Worm (Caenorhabditis elegans) whole organism, young adult: ENCODE measurements around the gene F57C12.6.

ENCODE experiments used
- B0261.1 ChIP-seq: sonication (generic microtip); optimal IDR thresholded peaks from 2 replicates; lab custom pipeline; 2016; ENCODE audit warnings: mild to moderate bottlenecking, missing genetic modification characterization, moderate library complexity, missing compliant biosample characterization
- C17E4.6 ChIP-seq: fragments of 200-800 bp; sonication (Bioruptor generic); IDR thresholded peaks from 2 replicates; pipeline ENCODE4 v1.3.6; 2022; ENCODE audit warnings: missing genetic modification reagents, missing genetic modification characterization, missing compliant biosample characterization
- F33H1.4 ChIP-seq: fragments of 200-800 bp; sonication (Bioruptor generic); IDR thresholded peaks from 2 replicates; pipeline ENCODE4 v1.3.6; 2022; ENCODE audit warnings: missing genetic modification reagents, missing genetic modification characterization, missing compliant biosample characterization
- F37B4.10 ChIP-seq: fragments of 200-800 bp; sonication (Bioruptor generic); IDR thresholded peaks from 2 replicates; pipeline ENCODE4 v1.3.6; 2022; ENCODE audit warnings: missing genetic modification characterization, missing compliant biosample characterization
- F49E8.2 ChIP-seq: sonication (generic microtip); optimal IDR thresholded peaks from 3 replicates; lab custom pipeline; 2017; ENCODE audit warnings: missing genetic modification characterization, mild to moderate bottlenecking, missing compliant biosample characterization, antibody characterized with exemption, moderate library complexity; ENCODE audit not compliant: insufficient read depth
- F57A8.1 ChIP-seq: fragments of 200-800 bp; sonication (Bioruptor generic); optimal IDR thresholded peaks from 2 replicates; lab custom pipeline; 2018; ENCODE audit warnings: mild to moderate bottlenecking, missing genetic modification characterization, moderate library complexity, missing compliant biosample characterization
- K12H6.12 ChIP-seq: fragments of 200-800 bp; sonication (Bioruptor generic); optimal IDR thresholded peaks from 2 replicates; lab custom pipeline; 2018; ENCODE audit warnings: mild to moderate bottlenecking, missing genetic modification characterization, missing compliant biosample characterization
- Y56A3A.18 ChIP-seq: fragments of 200-800 bp; sonication (Bioruptor generic); IDR thresholded peaks from 2 replicates; pipeline ENCODE4 v1.3.6; 2022; ENCODE audit warnings: missing genetic modification reagents, missing genetic modification characterization, missing compliant biosample characterization
- Y67H2A.10 ChIP-seq: fragments of 200-800 bp; sonication (Bioruptor generic); conservative IDR thresholded peaks from 2 replicates; pipeline ENCODE4 v1.3.6; 2022; ENCODE audit warnings: missing genetic modification reagents, missing genetic modification characterization, missing compliant biosample characterization
- Y79H2A.3 ChIP-seq: fragments of 200-800 bp; sonication (Bioruptor generic); conservative IDR thresholded peaks from 2 replicates; pipeline ENCODE4 v1.3.6; 2022; ENCODE audit warnings: missing genetic modification reagents, missing genetic modification characterization, missing compliant biosample characterization
- ZK185.1 ChIP-seq: sonication (generic microtip); optimal IDR thresholded peaks from 2 replicates; lab custom pipeline; 2016; ENCODE audit warnings: mild to moderate bottlenecking, missing genetic modification characterization, missing compliant biosample characterization; ENCODE audit not compliant: poor library complexity, severe bottlenecking
- attf-6 ChIP-seq: fragments of 200-800 bp; sonication (Bioruptor generic); IDR thresholded peaks from 2 replicates; pipeline ENCODE4 v1.3.6; 2022; ENCODE audit warnings: missing genetic modification reagents, missing genetic modification characterization, missing compliant biosample characterization
- cebp-1 ChIP-seq, 2 experiments: fragments of 200-800 bp in 1 of 2; sonication (Bioruptor generic) in 1 of 2; sonication (generic microtip) in 1 of 2; IDR thresholded peaks in 1 of 2; optimal IDR thresholded peaks in 1 of 2; 2 replicates each; pipeline versions ENCODE4 v1.3.6 to Lab custom; 2017 to 2022; ENCODE audit warnings: missing compliant biosample characterization in 2 of 2, missing genetic modification characterization in 2 of 2, mild to moderate bottlenecking in 1 of 2, missing genetic modification reagents in 1 of 2, moderate library complexity in 1 of 2
- ceh-27 ChIP-seq: fragments of 200-800 bp; sonication (Bioruptor generic); optimal IDR thresholded peaks from 2 replicates; lab custom pipeline; 2018; ENCODE audit warnings: mild to moderate bottlenecking, missing genetic modification characterization, moderate library complexity, missing compliant biosample characterization
- ceh-40 ChIP-seq: fragments of 200-800 bp; sonication (Bioruptor generic); IDR thresholded peaks from 2 replicates; pipeline ENCODE4 v1.3.6; 2022; ENCODE audit warnings: missing genetic modification characterization, missing compliant biosample characterization
- ceh-79 ChIP-seq: sonication (generic microtip); optimal IDR thresholded peaks from 2 replicates; lab custom pipeline; 2017; ENCODE audit warnings: mild to moderate bottlenecking, missing genetic modification characterization, missing compliant biosample characterization
- die-1 ChIP-seq: sonication (generic microtip); optimal IDR thresholded peaks from 2 replicates; lab custom pipeline; 2016; ENCODE audit warnings: missing genotype, mild to moderate bottlenecking, missing genetic modification characterization, missing compliant biosample characterization
- efl-1 ChIP-seq: fragments of 150-350 bp; optimal IDR thresholded peaks from 2 replicates; lab custom pipeline; 2014; ENCODE audit warnings: missing biosample characterization, missing genetic modification reagents, missing genetic modification characterization
- ekl-4 ChIP-seq: fragments of 200-800 bp; sonication (Bioruptor generic); IDR thresholded peaks from 2 replicates; pipeline ENCODE4 v1.3.6; 2022; ENCODE audit warnings: missing genetic modification reagents, missing genetic modification characterization, missing compliant biosample characterization
- gei-17 ChIP-seq: fragments of 200-800 bp; sonication (Bioruptor generic); optimal IDR thresholded peaks from 2 replicates; lab custom pipeline; 2018; ENCODE audit warnings: mild to moderate bottlenecking, missing genetic modification characterization, missing compliant biosample characterization
- hlh-12 ChIP-seq: sonication (generic microtip); optimal IDR thresholded peaks from 2 replicates; lab custom pipeline; 2016; ENCODE audit warnings: missing genetic modification characterization, missing compliant biosample characterization
- hmg-1.2 ChIP-seq: fragments of 200-800 bp; sonication (Bioruptor generic); IDR thresholded peaks from 2 replicates; pipeline ENCODE4 v1.3.6; 2022; ENCODE audit warnings: missing genetic modification reagents, missing genetic modification characterization, missing compliant biosample characterization
- lag-1 ChIP-seq: fragments of 200-800 bp; sonication (Bioruptor generic); IDR thresholded peaks from 2 replicates; pipeline ENCODE4 v1.3.6; 2022; ENCODE audit warnings: missing genetic modification reagents, missing genetic modification characterization, missing compliant biosample characterization
- let-526 ChIP-seq: fragments of 200-800 bp; sonication (Bioruptor generic); IDR thresholded peaks from 2 replicates; pipeline ENCODE4 v1.3.6; 2022; ENCODE audit warnings: missing genetic modification reagents, missing genetic modification characterization, missing compliant biosample characterization
- let-607 ChIP-seq, 2 experiments: fragments of 200-800 bp in 1 of 2; sonication (Bioruptor generic) in 1 of 2; sonication (generic microtip) in 1 of 2; optimal IDR thresholded peaks; 2 replicates each; lab custom pipeline; 2016 to 2018; ENCODE audit warnings: mild to moderate bottlenecking in 2 of 2, missing compliant biosample characterization in 2 of 2, missing genetic modification characterization in 2 of 2, moderate library complexity in 2 of 2, missing genotype in 1 of 2
- lin-35 ChIP-seq, 3 experiments: fragments of 150-350 bp in 2 of 3; sonication (generic microtip) in 1 of 3; optimal IDR thresholded peaks; 2 replicates each; lab custom pipeline; 2014 to 2018; ENCODE audit warnings: missing biosample characterization in 3 of 3, missing genetic modification characterization in 3 of 3, missing genetic modification reagents in 3 of 3
- lin-40 ChIP-seq: sonication (generic microtip); optimal IDR thresholded peaks from 2 replicates; lab custom pipeline; 2016; ENCODE audit warnings: missing genetic modification characterization, mild to moderate bottlenecking, missing compliant biosample characterization, missing genotype, missing genetic modification reagents
- madf-10 ChIP-seq: sonication (generic microtip); optimal IDR thresholded peaks from 2 replicates; lab custom pipeline; 2016; ENCODE audit warnings: mild to moderate bottlenecking, missing genetic modification characterization, missing compliant biosample characterization
- madf-6 ChIP-seq: fragments of 200-800 bp; sonication (Bioruptor generic); IDR thresholded peaks from 2 replicates; pipeline ENCODE4 v1.3.6; 2022; ENCODE audit warnings: missing genetic modification reagents, missing genetic modification characterization, missing compliant biosample characterization
- nfya-1 ChIP-seq: sonication (generic microtip); optimal IDR thresholded peaks from 2 replicates; lab custom pipeline; 2017; ENCODE audit warnings: antibody characterized with exemption, missing compliant biosample characterization, missing genetic modification characterization, borderline replicate concordance; ENCODE audit not compliant: insufficient read depth
- nhr-90 ChIP-seq: sonication (generic microtip); optimal IDR thresholded peaks from 2 replicates; lab custom pipeline; 2016; ENCODE audit warnings: missing genotype, mild to moderate bottlenecking, missing genetic modification characterization, missing compliant biosample characterization
- pha-4 ChIP-seq: fragments of 150-350 bp; sonication (generic microtip); optimal IDR thresholded peaks from 2 replicates; lab custom pipeline; 2014; ENCODE audit warnings: missing biosample characterization, missing genetic modification reagents, missing genetic modification characterization
- rcor-1 ChIP-seq: fragments of 200-800 bp; sonication (Bioruptor generic); IDR thresholded peaks from 2 replicates; pipeline ENCODE4 v1.3.6; 2022; ENCODE audit warnings: missing genetic modification reagents, missing genetic modification characterization, missing compliant biosample characterization
- repo-1 ChIP-seq: sonication (generic microtip); optimal IDR thresholded peaks from 2 replicates; lab custom pipeline; 2017; ENCODE audit warnings: mild to moderate bottlenecking, missing genetic modification characterization, missing compliant biosample characterization
- snpc-1.1 ChIP-seq: sonication (generic microtip); optimal IDR thresholded peaks from 2 replicates; lab custom pipeline; 2017; ENCODE audit warnings: missing genetic modification characterization, mild to moderate bottlenecking, missing compliant biosample characterization, antibody characterized with exemption, moderate library complexity, missing genotype, missing genetic modification reagents; ENCODE audit not compliant: insufficient read depth
- snpc-4 ChIP-seq, 5 experiments: fragments of 150-350 bp in 1 of 5; sonication (generic microtip) in 4 of 5; optimal IDR thresholded peaks; 2 replicates each; lab custom pipeline; 2014 to 2018; ENCODE audit warnings: missing genetic modification characterization in 5 of 5, missing biosample characterization in 3 of 5, antibody characterized with exemption in 2 of 5, mild to moderate bottlenecking in 2 of 5, missing compliant biosample characterization in 2 of 5, missing genotype in 2 of 5, moderate library complexity in 2 of 5, missing genetic modification reagents in 1 of 5
- tbp1 ChIP-seq: fragments of 200-800 bp; sonication (Bioruptor generic); optimal IDR thresholded peaks from 2 replicates; lab custom pipeline; 2018; ENCODE audit warnings: mild to moderate bottlenecking, missing genetic modification characterization, missing compliant biosample characterization
- unc-62 ChIP-seq: fragments of 150-350 bp; optimal IDR thresholded peaks from 2 replicates; lab custom pipeline; 2014; ENCODE audit warnings: missing biosample characterization, missing genetic modification reagents, missing genetic modification characterization
- xnd-1 ChIP-seq: sonication (generic microtip); optimal IDR thresholded peaks from 2 replicates; lab custom pipeline; 2016; ENCODE audit warnings: missing genotype, missing genetic modification reagents, missing genetic modification characterization, missing compliant biosample characterization
- zim-3 ChIP-seq: sonication (generic microtip); optimal IDR thresholded peaks from 2 replicates; lab custom pipeline; 2017; ENCODE audit warnings: mild to moderate bottlenecking, missing genetic modification characterization, moderate library complexity, missing compliant biosample characterization
- ztf-3 ChIP-seq: fragments of 200-800 bp; sonication (Bioruptor generic); optimal IDR thresholded peaks from 2 replicates; lab custom pipeline; 2018; ENCODE audit warnings: mild to moderate bottlenecking, missing genetic modification characterization, missing compliant biosample characterization

Gene F57C12.6

DNA sequence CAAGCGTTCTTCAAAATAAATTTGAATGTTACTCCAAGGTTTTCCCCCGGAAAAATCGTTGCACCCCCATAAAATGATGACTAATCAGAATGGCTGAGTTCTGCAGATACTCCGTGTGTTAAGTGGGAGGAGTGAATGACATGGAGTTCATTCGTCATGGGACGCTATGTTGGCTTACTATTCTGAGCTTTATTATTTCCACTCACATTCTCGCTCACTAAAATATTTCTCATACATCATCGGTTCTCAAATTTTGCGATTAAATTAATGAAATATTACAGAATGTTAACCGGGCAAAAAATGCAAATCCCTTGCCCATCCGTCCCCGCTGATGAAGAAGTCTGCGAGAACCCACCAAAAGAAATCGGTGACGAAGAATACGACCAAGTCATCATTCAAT lies 11.0 kb downstream of the F57C12.6 start, which contains the start of gene F28C10.1:
Gene F28C10.1 (plus strand): TSS at position 301 of the 400 bp plus-strand sequence.
- TF ChIP-seq F57A8.1 (GFP tag; lab: Kevin White, UChicago) (no peak), C17E4.6 (no peak), nfya-1 (no peak), hlh-12 (tag; lab: Kevin White, UChicago) (no peak), unc-62 (no peak), ztf-3 (GFP tag; lab: Kevin White, UChicago) (no peak)

DNA sequence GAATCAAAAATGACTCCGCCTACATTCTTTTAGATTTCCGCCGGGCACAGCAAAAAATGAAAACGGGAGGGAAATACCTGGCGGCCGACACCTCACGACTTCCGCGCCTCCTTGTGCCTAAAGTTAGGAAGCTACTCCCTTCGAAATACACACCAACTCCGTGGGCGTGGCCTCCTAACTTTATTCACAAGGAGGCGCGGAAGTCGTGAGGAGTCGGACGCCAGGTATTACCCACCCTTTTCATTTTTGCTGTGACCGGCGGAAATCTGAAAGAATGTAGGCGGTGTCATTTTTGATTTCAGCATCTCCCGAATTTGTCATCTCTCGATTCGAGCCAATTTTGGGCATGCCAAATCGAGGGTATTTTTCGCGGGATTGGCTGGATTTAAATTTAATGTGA lies 15.7 kb downstream of the F57C12.6 start:
- TF ChIP-seq snpc-4 (GFP tag; optimal IDR thresholded peaks at IDR 0.05; lab: Kevin White, UChicago) (peak; percentile 54), snpc-4 (tag; optimal IDR thresholded peaks at IDR 0.05; lab: Kevin White, UChicago) (peak in 2 of 4 experiments; percentile 82 to 93), attf-6 (GFP tag; lab: Robert Waterston, UW) (no peak), snpc-1.1 (tag; lab: Kevin White, UChicago) (peak; percentile 68)
- TF ChIP-seq, all 124 proteins: peak for 2

DNA sequence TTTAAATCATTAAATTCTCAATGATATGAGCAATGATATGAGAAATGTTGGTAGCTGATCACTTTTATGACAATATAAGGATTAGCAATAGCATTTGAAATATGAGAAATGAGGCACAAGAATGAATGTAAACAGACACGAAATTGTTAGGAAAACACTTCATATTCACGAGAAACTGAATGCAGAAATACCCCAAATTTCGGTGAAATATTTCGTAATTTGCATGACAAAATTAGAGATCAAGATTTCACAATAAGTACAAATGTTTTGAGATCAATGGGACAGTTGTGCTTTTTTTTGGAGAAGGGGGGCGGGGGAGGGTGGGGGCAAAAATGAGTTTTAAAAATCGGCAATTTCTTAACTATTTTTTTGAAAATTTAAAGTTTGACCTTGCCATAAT lies 17.4 kb downstream of the F57C12.6 start:
- TF ChIP-seq B0261.1 (tag; lab: Kevin White, UChicago) = no peak
- TF ChIP-seq Y79H2A.3 (GFP tag; lab: Robert Waterston, UW) = no peak
- TF ChIP-seq madf-10 (tag; lab: Kevin White, UChicago) = no peak
- no peak for TF ChIP-seq ekl-4
- no peak for TF ChIP-seq lin-40 (tag; lab: Kevin White, UChicago)
- no peak for TF ChIP-seq ceh-27 (GFP tag; lab: Kevin White, UChicago)
- TF ChIP-seq ceh-79 (tag; lab: Kevin White, UChicago) = no peak
- no peak for TF ChIP-seq ceh-40
- TF ChIP-seq tbp1 (GFP tag; lab: Kevin White, UChicago) = no peak
- TF ChIP-seq nhr-90 (tag; lab: Kevin White, UChicago) = no peak
- no peak for TF ChIP-seq lin-35 (GFP tag; optimal IDR thresholded peaks at IDR 0.05; lab: Kevin White, UChicago)
- no peak for TF ChIP-seq F33H1.4
- no peak for TF ChIP-seq cebp-1 (GFP tag; IDR thresholded peaks at IDR 0.05; lab: Robert Waterston, UW)
- TF ChIP-seq cebp-1 (tag; optimal IDR thresholded peaks at IDR 0.05; lab: Kevin White, UChicago) = no peak
- TF ChIP-seq zim-3 (tag; lab: Kevin White, UChicago) = no peak
- no peak for TF ChIP-seq efl-1 (GFP tag; lab: Kevin White, UChicago)
- TF ChIP-seq Y67H2A.10 (GFP tag; lab: Robert Waterston, UW) = no peak
- TF ChIP-seq die-1 (tag; lab: Kevin White, UChicago) = no peak
- no peak for TF ChIP-seq rcor-1 (GFP tag; lab: Robert Waterston, UW)
- no peak for TF ChIP-seq let-526

DNA sequence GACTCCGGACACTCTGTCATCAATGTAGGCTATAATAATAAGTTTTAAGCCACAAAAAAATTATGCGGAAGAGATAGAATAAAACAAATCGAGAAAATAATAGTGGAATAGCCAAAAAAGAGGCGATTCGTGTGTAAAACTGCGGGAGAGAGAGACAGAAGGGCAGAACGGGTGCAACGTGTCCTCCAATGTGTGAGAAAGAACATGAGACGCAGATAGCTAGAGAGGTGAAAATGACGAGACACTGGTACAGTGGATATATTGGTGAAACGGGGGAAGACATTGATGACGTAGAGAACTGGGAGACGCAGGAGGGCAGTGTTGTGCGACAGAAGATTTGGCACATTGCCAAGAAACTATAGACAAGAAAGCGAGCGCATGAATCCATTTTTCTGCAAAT lies 18.0 kb downstream of the F57C12.6 start, which contains the start of gene F28C10.3:
Gene F28C10.3 (minus strand): TSS at position 101 of the 400 bp plus-strand sequence.
- TF ChIP-seq madf-10 (tag; lab: Kevin White, UChicago) (peak; percentile 18), repo-1 (no peak), ekl-4 (no peak), tbp1 (GFP tag; lab: Kevin White, UChicago) (peak; percentile 8), attf-6 (GFP tag; lab: Robert Waterston, UW) (no peak), xnd-1 (no peak), die-1 (tag; lab: Kevin White, UChicago) (peak; percentile 42), madf-6 (GFP tag; lab: Robert Waterston, UW) (no peak), F33H1.4 (no peak), gei-17 (GFP tag; lab: Kevin White, UChicago) (peak; percentile 43), F49E8.2 (tag; lab: Kevin White, UChicago) (no peak), Y56A3A.18 (GFP tag; lab: Robert Waterston, UW) (no peak), K12H6.12 (peak; percentile 56), snpc-4 (GFP tag; optimal IDR thresholded peaks at IDR 0.05; lab: Kevin White, UChicago) (no peak), snpc-4 (tag; optimal IDR thresholded peaks at IDR 0.05; lab: Kevin White, UChicago) (peak in 1 of 4 experiments; percentile 6), ZK185.1 (peak; percentile 38), let-607 (tag; optimal IDR thresholded peaks at IDR 0.05; lab: Kevin White, UChicago) (peak in 1 of 2 experiments; percentile 22), F37B4.10 (no peak), pha-4 (tag; lab: Kevin White, UChicago) (no peak), hmg-1.2 (GFP tag; lab: Robert Waterston, UW) (peak; percentile 67; the same call in 1 of the 2 replicates), lag-1 (GFP tag; lab: Robert Waterston, UW) (no peak)
